Fruit fly (Drosophila melanogaster): ENCODE data around the gene CG13728.

Gene CG13728

dm6 chr3L:17430957-17431585 is 48.5 kb upstream of the CG13728 start (continued):
- TF ChIP-seq Oaz (GFP tag; IDR thresholded peaks at IDR 0.05) (no peak), sqz (GFP tag; optimal IDR thresholded peaks at IDR 0.05) (no peak), CG18599 (GFP tag; optimal IDR thresholded peaks at IDR 0.05) (no peak), nau (GFP tag; optimal IDR thresholded peaks at IDR 0.05) (no peak), Max (GFP tag; optimal IDR thresholded peaks at IDR 0.05) (no peak), fd96Cb (tag; optimal IDR thresholded peaks at IDR 0.05) (no peak), Mrtf (GFP tag; IDR thresholded peaks at IDR 0.05) (no peak), Rx (GFP tag; IDR thresholded peaks at IDR 0.05) (no peak), CG14710 (tag; optimal IDR thresholded peaks at IDR 0.05) (no peak), CG10959 (GFP tag; IDR thresholded peaks at IDR 0.05) (no peak), Ets97D (GFP tag; optimal IDR thresholded peaks at IDR 0.05) (no peak), cato (GFP tag; optimal IDR thresholded peaks at IDR 0.05; ENCODE audit: borderline replicate concordance) (no peak), CG13287 (GFP tag; IDR thresholded peaks at IDR 0.05; ENCODE audit: partially characterized antibody) (no peak), CG8924 (tag; optimal IDR thresholded peaks at IDR 0.05) (no peak), CG14965 (GFP tag; optimal IDR thresholded peaks at IDR 0.05; ENCODE audit: borderline replicate concordance) (no peak), Elba2 (GFP tag; optimal IDR thresholded peaks at IDR 0.05) (no peak), Doc2 (GFP tag; IDR thresholded peaks at IDR 0.05) (no peak), mirr (GFP tag; optimal IDR thresholded peaks at IDR 0.05) (peak; percentile 33), CG2712 (tag; optimal IDR thresholded peaks at IDR 0.05) (no peak), CG43689 (GFP tag; IDR thresholded peaks at IDR 0.05) (no peak), ems (GFP tag; optimal IDR thresholded peaks at IDR 0.05) (no peak), Nf-YC (tag; optimal IDR thresholded peaks at IDR 0.05) (no peak), fd3F (GFP tag; optimal IDR thresholded peaks at IDR 0.05) (no peak), CG10431 (GFP tag; optimal IDR thresholded peaks at IDR 0.05) (no peak), Eip74EF (GFP tag; optimal IDR thresholded peaks at IDR 0.05) (no peak), sob (GFP tag; IDR thresholded peaks at IDR 0.05) (no peak), Taf1 (GFP tag; IDR thresholded peaks at IDR 0.05) (no peak), gsb (GFP tag; IDR thresholded peaks at IDR 0.05) (no peak), CG16815 (GFP tag; optimal IDR thresholded peaks at IDR 0.05) (no peak), CG13894 (tag; optimal IDR thresholded peaks at IDR 0.05) (no peak), klu (GFP tag; IDR thresholded peaks at IDR 0.05) (no peak), Aef1 (GFP tag; IDR thresholded peaks at IDR 0.05) (no peak), CG9797 (GFP tag; optimal IDR thresholded peaks at IDR 0.05) (no peak), aop (GFP tag; IDR thresholded peaks at IDR 0.05) (no peak), CG11723 (GFP tag; optimal IDR thresholded peaks at IDR 0.05) (no peak), CG30403 (GFP tag; optimal IDR thresholded peaks at IDR 0.05) (no peak), CG14441 (GFP tag; IDR thresholded peaks at IDR 0.05) (peak; percentile 51; the same call in 1 of the 2 replicates), CG4404 (GFP tag; IDR thresholded peaks at IDR 0.05) (no peak), en (GFP tag; optimal IDR thresholded peaks at IDR 0.05) (no peak), CG2129 (GFP tag; IDR thresholded peaks at IDR 0.05; ENCODE audit: partially characterized antibody) (no peak), cad (GFP tag; optimal IDR thresholded peaks at IDR 0.05) (no peak), Meics (GFP tag; optimal IDR thresholded peaks at IDR 0.05) (peak; percentile 20), vnd (GFP tag; IDR thresholded peaks at IDR 0.05; ENCODE audit: partially characterized antibody) (no peak), inv (GFP tag; IDR thresholded peaks at IDR 0.05; ENCODE audit: partially characterized antibody) (no peak), NfI (GFP tag; optimal IDR thresholded peaks at IDR 0.05) (no peak), lilli (GFP tag; optimal IDR thresholded peaks at IDR 0.05) (peak; percentile 14), CG1024 (GFP tag; IDR thresholded peaks at IDR 0.05) (no peak), CG17568 (GFP tag; optimal IDR thresholded peaks at IDR 0.05) (no peak), CG1603 (tag; optimal IDR thresholded peaks at IDR 0.05) (no peak), ab (GFP tag; optimal IDR thresholded peaks at IDR 0.05) (no peak), Ravus (GFP tag; IDR thresholded peaks at IDR 0.05) (no peak)

Data from whole organism, embryonic.